Fruit fly (Drosophila melanogaster): ENCODE data around the gene b.
A peak's percentile ranks its signal among the peaks of the same experiment; 100 is the strongest.

The b gene

DNA sequence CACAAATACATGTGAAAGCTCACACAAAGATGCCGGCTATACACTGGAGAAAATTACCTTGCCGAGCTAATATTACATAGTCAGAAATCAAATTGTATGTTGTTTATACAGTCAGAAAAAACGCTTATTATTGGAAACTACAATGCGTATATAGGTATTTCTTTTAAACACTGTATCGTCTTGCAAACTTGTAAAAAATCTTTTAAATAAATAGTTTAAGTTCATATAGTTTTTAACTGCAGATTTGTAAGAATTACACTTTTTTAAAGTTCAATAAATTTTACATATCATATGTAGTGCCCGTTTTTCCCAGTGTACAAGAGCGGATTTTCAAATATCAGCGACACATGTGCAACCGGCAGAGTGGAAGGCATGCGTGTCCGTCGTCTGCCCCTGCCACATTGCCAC is 18.7 kb downstream of the b start:
- peak; percentile 29 for TF ChIP-seq dsf (GFP tag; optimal IDR thresholded peaks at IDR 0.05; ENCODE audit: borderline replicate concordance)
- peak; percentile 85 for TF ChIP-seq psq (GFP tag; optimal IDR thresholded peaks at IDR 0.05)
- no peak for TF ChIP-seq dl (GFP tag; optimal IDR thresholded peaks at IDR 0.05; ENCODE audit: insufficient read depth in 1 of 2, partially characterized antibody in 2 of 2)
- TF ChIP-seq CrebA (GFP tag; optimal IDR thresholded peaks at IDR 0.05; ENCODE audit: borderline replicate concordance) = no peak
- peak; percentile 80 for TF ChIP-seq sage (GFP tag; optimal IDR thresholded peaks at IDR 0.05)
- peak; percentile 93 for TF ChIP-seq fru (GFP tag; optimal IDR thresholded peaks at IDR 0.05)
- TF ChIP-seq Rel (GFP tag; optimal IDR thresholded peaks at IDR 0.05) = peak; percentile 63
- peak; percentile 26 for TF ChIP-seq Rel (tag; optimal IDR thresholded peaks at IDR 0.05)
- peak; percentile 65 for TF ChIP-seq woc (GFP tag; optimal IDR thresholded peaks at IDR 0.05)
- TF ChIP-seq Abd-B (GFP tag; optimal IDR thresholded peaks at IDR 0.05) = no peak
- TF ChIP-seq rgr (GFP tag; optimal IDR thresholded peaks at IDR 0.05) = peak; percentile 92
- TF ChIP-seq Hr83 (GFP tag; optimal IDR thresholded peaks at IDR 0.05; ENCODE audit: poor library complexity, severe bottlenecking) = no peak
- TF ChIP-seq OdsH (GFP tag; optimal IDR thresholded peaks at IDR 0.05) = peak; percentile 91
- peak; percentile 74 for TF ChIP-seq tai (GFP tag; optimal IDR thresholded peaks at IDR 0.05)
- TF ChIP-seq Hr78 (GFP tag; optimal IDR thresholded peaks at IDR 0.05) = no peak
- TF ChIP-seq Dif (GFP tag; optimal IDR thresholded peaks at IDR 0.05; ENCODE audit: partially characterized antibody) = no peak
- peak; percentile 73 for TF ChIP-seq CG9705 (GFP tag; optimal IDR thresholded peaks at IDR 0.05)
- TF ChIP-seq Jra (GFP tag; optimal IDR thresholded peaks at IDR 0.05) = peak; percentile 76
- TF ChIP-seq CG32264 (GFP tag; optimal IDR thresholded peaks at IDR 0.05) = peak; percentile 59
- TF ChIP-seq Vsx2 (GFP tag; optimal IDR thresholded peaks at IDR 0.05; ENCODE audit: partially characterized antibody) = no peak
- peak; percentile 15 to 94 for TF ChIP-seq foxo (GFP tag; optimal IDR thresholded peaks at IDR 0.05)
- peak; percentile 8 for TF ChIP-seq Mio (GFP tag; optimal IDR thresholded peaks at IDR 0.05)
- no peak for TF ChIP-seq pan (optimal IDR thresholded peaks at IDR 0.05)
- peak; percentile 92 for TF ChIP-seq ey (GFP tag; optimal IDR thresholded peaks at IDR 0.05)
- no peak for TF ChIP-seq GATAd (GFP tag; optimal IDR thresholded peaks at IDR 0.05)
- no peak for TF ChIP-seq jim (GFP tag; optimal IDR thresholded peaks at IDR 0.05)
- TF ChIP-seq br (GFP tag; optimal IDR thresholded peaks at IDR 0.05) = peak; percentile 89
- peak; percentile 91 for TF ChIP-seq HLH106 (tag; optimal IDR thresholded peaks at IDR 0.05)
- peak; percentile 82 for TF ChIP-seq dmrt93B (GFP tag; optimal IDR thresholded peaks at IDR 0.05)
- TF ChIP-seq Hnf4 (GFP tag; optimal IDR thresholded peaks at IDR 0.05) = peak; percentile 87
- no peak for TF ChIP-seq N (GFP tag; optimal IDR thresholded peaks at IDR 0.05)
- peak; percentile 10 for TF ChIP-seq Dfd (GFP tag; optimal IDR thresholded peaks at IDR 0.05)
- TF ChIP-seq Sp1 (GFP tag; optimal IDR thresholded peaks at IDR 0.05) = peak; percentile 92
- TF ChIP-seq usp (GFP tag; optimal IDR thresholded peaks at IDR 0.05) = no peak
- no peak for TF ChIP-seq Myc (optimal IDR thresholded peaks at IDR 0.05)
- TF ChIP-seq sv (GFP tag; optimal IDR thresholded peaks at IDR 0.05) = peak; percentile 72
- peak; percentile 91 for TF ChIP-seq h (GFP tag; optimal IDR thresholded peaks at IDR 0.05)
- TF ChIP-seq lola (GFP tag; optimal IDR thresholded peaks at IDR 0.05) = no peak
- peak; percentile 69 for TF ChIP-seq brk (GFP tag; optimal IDR thresholded peaks at IDR 0.05)

DNA sequence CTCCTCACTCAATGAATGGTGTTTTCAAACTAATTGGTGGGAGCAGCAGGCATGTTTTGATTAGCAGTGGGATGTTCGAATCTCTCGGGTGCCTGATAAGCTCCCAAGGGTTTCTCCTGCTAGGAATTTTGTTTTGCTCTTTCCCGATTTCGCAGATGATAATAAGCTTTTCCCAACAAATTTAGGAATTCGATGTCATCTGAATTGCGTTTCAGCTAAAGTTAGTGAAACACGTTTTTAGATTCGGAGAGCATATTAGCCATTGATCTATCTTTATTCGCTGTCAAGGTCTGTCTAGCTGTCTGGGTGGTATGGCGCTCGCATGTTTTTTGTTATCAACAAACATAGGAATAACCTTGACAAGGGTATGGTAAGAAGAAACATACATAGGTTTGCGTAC is 20.5 kb downstream of the b start, which contains the start of gene CG33307:
Gene CG33307 (minus strand): TSS at position 13 of the 400 bp plus-strand sequence.
- TF ChIP-seq N (GFP tag; optimal IDR thresholded peaks at IDR 0.05) = no peak
- no peak for TF ChIP-seq GATAd (GFP tag; optimal IDR thresholded peaks at IDR 0.05)
- TF ChIP-seq woc (GFP tag; optimal IDR thresholded peaks at IDR 0.05) = no peak
- TF ChIP-seq Mio (GFP tag; optimal IDR thresholded peaks at IDR 0.05) = no peak
- no peak for TF ChIP-seq Myc (optimal IDR thresholded peaks at IDR 0.05)
- no peak for TF ChIP-seq sv (GFP tag; optimal IDR thresholded peaks at IDR 0.05)
- no peak for TF ChIP-seq lola (GFP tag; optimal IDR thresholded peaks at IDR 0.05)
- no peak for TF ChIP-seq brk (GFP tag; optimal IDR thresholded peaks at IDR 0.05)

DNA sequence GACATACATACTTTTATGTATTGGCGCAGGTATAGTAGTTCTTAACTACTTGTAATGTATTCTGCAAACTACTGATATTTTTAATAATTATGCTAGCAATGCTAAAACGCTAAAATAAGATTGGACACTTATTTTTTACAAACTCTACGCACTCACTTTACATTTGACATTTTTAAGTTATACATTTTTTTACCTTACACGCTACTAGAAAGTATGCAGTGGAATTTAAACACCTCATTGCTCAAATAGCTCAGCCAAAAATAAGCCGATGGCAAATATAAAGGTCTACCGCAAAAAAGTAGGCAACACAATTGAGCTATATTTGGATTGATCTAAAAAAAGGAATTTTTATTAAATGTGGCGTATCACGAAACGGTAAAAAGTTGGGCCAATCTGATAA is 21.0 kb downstream of the b start:
- TF ChIP-seq Vsx2 (GFP tag; optimal IDR thresholded peaks at IDR 0.05; ENCODE audit: partially characterized antibody) = no peak
- TF ChIP-seq h (GFP tag; optimal IDR thresholded peaks at IDR 0.05) = no peak
- TF ChIP-seq Mio (GFP tag; optimal IDR thresholded peaks at IDR 0.05) = no peak
- TF ChIP-seq N (GFP tag; optimal IDR thresholded peaks at IDR 0.05) = no peak
- TF ChIP-seq Hr83 (GFP tag; optimal IDR thresholded peaks at IDR 0.05; ENCODE audit: poor library complexity, severe bottlenecking) = no peak
- TF ChIP-seq Hr78 (GFP tag; optimal IDR thresholded peaks at IDR 0.05) = no peak
- no peak for TF ChIP-seq HLH106 (tag; optimal IDR thresholded peaks at IDR 0.05)
- TF ChIP-seq Myc (optimal IDR thresholded peaks at IDR 0.05) = peak; percentile 91
- no peak for TF ChIP-seq ey (GFP tag; optimal IDR thresholded peaks at IDR 0.05)
- TF ChIP-seq tai (GFP tag; optimal IDR thresholded peaks at IDR 0.05) = peak; percentile 31
- no peak for TF ChIP-seq usp (GFP tag; optimal IDR thresholded peaks at IDR 0.05)
- no peak for TF ChIP-seq dmrt93B (GFP tag; optimal IDR thresholded peaks at IDR 0.05)
- TF ChIP-seq psq (GFP tag; optimal IDR thresholded peaks at IDR 0.05) = no peak
- TF ChIP-seq br (GFP tag; optimal IDR thresholded peaks at IDR 0.05) = no peak
- no peak for TF ChIP-seq fru (GFP tag; optimal IDR thresholded peaks at IDR 0.05)
- no peak for TF ChIP-seq GATAd (GFP tag; optimal IDR thresholded peaks at IDR 0.05)
